Worm (Caenorhabditis elegans) whole organism, L3 larva: ENCODE data around the gene Y38H6C.18.

Experiments
- R02D3.7 ChIP-seq: fragments of 150-350 bp; optimal IDR thresholded peaks from 2 replicates; lab custom pipeline; 2014; ENCODE audit warnings: missing biosample characterization, missing genetic modification characterization
- aly-2 ChIP-seq: fragments of 150-350 bp; optimal IDR thresholded peaks from 2 replicates; lab custom pipeline; 2014; ENCODE audit warnings: missing biosample characterization, missing genetic modification characterization
- ceh-16 ChIP-seq: sonication (generic microtip); optimal IDR thresholded peaks from 2 replicates; lab custom pipeline; 2017; ENCODE audit warnings: missing biosample characterization, missing genetic modification characterization
- ceh-28 ChIP-seq: fragments of 150-350 bp; optimal IDR thresholded peaks from 2 replicates; lab custom pipeline; 2014; ENCODE audit warnings: missing biosample characterization, missing genetic modification reagents, missing genetic modification characterization
- ceh-82 ChIP-seq: fragments of 150-350 bp; optimal IDR thresholded peaks from 2 replicates; lab custom pipeline; 2014; ENCODE audit warnings: missing biosample characterization, missing genetic modification characterization
- ceh-9 ChIP-seq: sonication (generic microtip); optimal IDR thresholded peaks from 2 replicates; lab custom pipeline; 2018; ENCODE audit warnings: missing biosample characterization, missing genetic modification characterization
- daf-12 ChIP-seq: fragments of 150-350 bp; optimal IDR thresholded peaks from 2 replicates; lab custom pipeline; 2014; ENCODE audit warnings: missing biosample characterization, missing genetic modification reagents, missing genetic modification characterization
- egl-27 ChIP-seq: sonication (generic microtip); optimal IDR thresholded peaks from 4 replicates; lab custom pipeline; 2017; ENCODE audit warnings: missing biosample characterization, missing genetic modification reagents, missing genetic modification characterization
- egl-5 ChIP-seq: fragments of 150-350 bp; optimal IDR thresholded peaks from 2 replicates; lab custom pipeline; 2017; ENCODE audit warnings: missing biosample characterization, missing genetic modification reagents, missing genetic modification characterization, inconsistent platforms
- elt-1 ChIP-seq: fragments of 150-350 bp; optimal IDR thresholded peaks from 2 replicates; lab custom pipeline; 2014; ENCODE audit warnings: missing biosample characterization, missing genetic modification characterization
- elt-2 ChIP-seq: sonication (generic microtip); optimal IDR thresholded peaks from 2 replicates; lab custom pipeline; 2016; ENCODE audit warnings: missing genetic modification reagents, mild to moderate bottlenecking, missing genetic modification characterization, missing compliant biosample characterization
- elt-3 ChIP-seq, 3 experiments: fragments of 150-350 bp in 1 of 3; sonication (generic microtip) in 2 of 3; optimal IDR thresholded peaks; 2 replicates in 2 of 3; 4 replicates in 1 of 3; lab custom pipeline; 2014 to 2017; ENCODE audit warnings: missing biosample characterization in 3 of 3, missing genetic modification characterization in 3 of 3
- eor-1 ChIP-seq, 2 experiments: fragments of 150-350 bp; optimal IDR thresholded peaks; 2 replicates each; lab custom pipeline; 2014 to 2018; ENCODE audit warnings: missing biosample characterization in 2 of 2, missing genetic modification characterization in 2 of 2
- fkh-10 ChIP-seq: sonication (generic microtip); optimal IDR thresholded peaks from 2 replicates; lab custom pipeline; 2017; ENCODE audit warnings: missing biosample characterization, missing genetic modification reagents, missing genetic modification characterization
- fkh-2 ChIP-seq: fragments of 150-350 bp; optimal IDR thresholded peaks from 2 replicates; lab custom pipeline; 2014; ENCODE audit warnings: missing biosample characterization, missing genetic modification reagents, missing genetic modification characterization
- hmg-11 ChIP-seq: sonication (generic microtip); optimal IDR thresholded peaks from 2 replicates; lab custom pipeline; 2016; ENCODE audit warnings: missing genetic modification characterization, missing compliant biosample characterization
- lin-15B ChIP-seq: fragments of 150-350 bp; optimal IDR thresholded peaks from 2 replicates; lab custom pipeline; 2014; ENCODE audit warnings: missing biosample characterization, missing genetic modification characterization
- lin-39 ChIP-seq: fragments of 150-350 bp; optimal IDR thresholded peaks from 2 replicates; lab custom pipeline; 2018; ENCODE audit warnings: missing biosample characterization, missing genetic modification reagents, missing genetic modification characterization
- lsy-12 ChIP-seq: sonication (generic microtip); optimal IDR thresholded peaks from 2 replicates; lab custom pipeline; 2016; ENCODE audit warnings: mild to moderate bottlenecking, missing genetic modification characterization, missing compliant biosample characterization
- mdl-1 ChIP-seq: fragments of 150-350 bp; optimal IDR thresholded peaks from 2 replicates; lab custom pipeline; 2014; ENCODE audit warnings: missing biosample characterization, missing genetic modification characterization
- mml-1 ChIP-seq: fragments of 150-350 bp; sonication (generic microtip); optimal IDR thresholded peaks from 3 replicates; lab custom pipeline; 2014; ENCODE audit warnings: missing biosample characterization, missing genetic modification characterization
- nfya-1 ChIP-seq: sonication (generic microtip); optimal IDR thresholded peaks from 2 replicates; lab custom pipeline; 2017; ENCODE audit warnings: missing genetic modification characterization, mild to moderate bottlenecking, missing compliant biosample characterization, antibody characterized with exemption, moderate library complexity; ENCODE audit not compliant: insufficient read depth
- nhr-12 ChIP-seq: fragments of 150-350 bp; optimal IDR thresholded peaks from 2 replicates; lab custom pipeline; 2014; ENCODE audit warnings: missing biosample characterization, missing genetic modification characterization
- nhr-237 ChIP-seq: fragments of 150-350 bp; optimal IDR thresholded peaks from 2 replicates; lab custom pipeline; 2014; ENCODE audit warnings: missing biosample characterization, missing genetic modification characterization
- nhr-25 ChIP-seq: sonication (generic microtip); optimal IDR thresholded peaks from 2 replicates; lab custom pipeline; 2017; ENCODE audit warnings: missing biosample characterization, missing genetic modification characterization
- nhr-28 ChIP-seq: fragments of 150-350 bp; optimal IDR thresholded peaks from 2 replicates; lab custom pipeline; 2014; ENCODE audit warnings: missing biosample characterization, missing genetic modification characterization
- nhr-43 ChIP-seq: sonication (generic microtip); optimal IDR thresholded peaks from 2 replicates; lab custom pipeline; 2016; ENCODE audit warnings: mild to moderate bottlenecking, missing genetic modification characterization, missing compliant biosample characterization; ENCODE audit not compliant: poor library complexity, severe bottlenecking
- nhr-77 ChIP-seq: fragments of 150-350 bp; optimal IDR thresholded peaks from 2 replicates; lab custom pipeline; 2014; ENCODE audit warnings: missing biosample characterization, missing genetic modification characterization
- pha-4 ChIP-seq: fragments of 150-350 bp; optimal IDR thresholded peaks from 2 replicates; lab custom pipeline; 2014; ENCODE audit warnings: missing biosample characterization, missing genetic modification reagents, missing genetic modification characterization
- pqm-1 ChIP-seq: fragments of 150-350 bp; optimal IDR thresholded peaks from 2 replicates; lab custom pipeline; 2017; ENCODE audit warnings: missing biosample characterization, missing genetic modification characterization, inconsistent platforms
- sea-2 ChIP-seq: fragments of 150-350 bp; sonication (generic microtip); optimal IDR thresholded peaks from 4 replicates; lab custom pipeline; 2014; ENCODE audit warnings: missing biosample characterization, missing genetic modification reagents, missing genetic modification characterization
- skn-1 ChIP-seq: fragments of 150-350 bp; optimal IDR thresholded peaks from 2 replicates; lab custom pipeline; 2014; ENCODE audit warnings: missing biosample characterization, missing genetic modification characterization
- snpc-4 ChIP-seq: fragments of 150-350 bp; optimal IDR thresholded peaks from 2 replicates; lab custom pipeline; 2014; ENCODE audit warnings: missing biosample characterization, missing genetic modification characterization
- tbx-2 ChIP-seq: sonication (generic microtip); optimal IDR thresholded peaks from 2 replicates; lab custom pipeline; 2016; ENCODE audit warnings: mild to moderate bottlenecking, missing genetic modification characterization, missing compliant biosample characterization
- unc-39 ChIP-seq: sonication (generic microtip); optimal IDR thresholded peaks from 4 replicates; lab custom pipeline; 2017; ENCODE audit warnings: missing biosample characterization, missing genetic modification characterization
- ztf-11 ChIP-seq: fragments of 150-350 bp; optimal IDR thresholded peaks from 2 replicates; lab custom pipeline; 2014; ENCODE audit warnings: missing biosample characterization, missing genetic modification characterization

Y38H6C.18 gene

ce11 chrV:20544092-20544491, 2.9 kb downstream of the Y38H6C.18 start, which contains the start of gene slc-36.3:
TSS of gene slc-36.3 (minus strand) at chrV:20544192.
- TF ChIP-seq unc-39 (tag; lab: Kevin White, UChicago), result no peak
- no peak for TF ChIP-seq elt-2 (tag; lab: Kevin White, UChicago)
- TF ChIP-seq elt-1 (tag; lab: Kevin White, UChicago), result no peak
- no peak for TF ChIP-seq nhr-25
- TF ChIP-seq snpc-4, result no peak
- no peak for TF ChIP-seq ceh-28 (tag; lab: Kevin White, UChicago)
- no peak for TF ChIP-seq egl-27 (tag; lab: Kevin White, UChicago)
- no peak for TF ChIP-seq pqm-1 (tag; lab: Kevin White, UChicago)
- no peak for TF ChIP-seq tbx-2 (tag; lab: Kevin White, UChicago)
- no peak for TF ChIP-seq ceh-82
- no peak for TF ChIP-seq pha-4 (tag; lab: Kevin White, UChicago)
- TF ChIP-seq nhr-43 (tag; lab: Kevin White, UChicago), result no peak
- TF ChIP-seq daf-12, result no peak
- TF ChIP-seq egl-5 (tag; lab: Kevin White, UChicago), result no peak
- TF ChIP-seq lin-39 (tag; lab: Kevin White, UChicago), result no peak
- TF ChIP-seq nhr-77, result no peak
- no peak for TF ChIP-seq sea-2 (GFP tag; lab: Kevin White, UChicago)
- no peak for TF ChIP-seq nfya-1

ce11 chrV:20539055-20539454, 7.9 kb downstream of the Y38H6C.18 start, which contains the start of gene Y38H6C.16:
TSS of gene Y38H6C.16 (minus strand) at chrV:20539347.
- TF ChIP-seq pha-4 (tag; lab: Kevin White, UChicago) (no peak), nhr-25 (peak; percentile 49)

- TF ChIP-seq mdl-1 (tag; lab: Kevin White, UChicago) (no peak), lin-39 (tag; lab: Kevin White, UChicago) (no peak), pha-4 (tag; lab: Kevin White, UChicago) (no peak), ceh-16 (no peak), aly-2 (tag; lab: Kevin White, UChicago) (no peak), fkh-10 (no peak), nhr-77 (no peak), elt-3 (tag; optimal IDR thresholded peaks at IDR 0.05; lab: Kevin White, UChicago) (no peak), nhr-12 (no peak), nhr-43 (tag; lab: Kevin White, UChicago) (no peak), ceh-9 (tag; lab: Kevin White, UChicago) (no peak), ceh-28 (tag; lab: Kevin White, UChicago) (no peak), elt-1 (tag; lab: Kevin White, UChicago) (no peak)
Observed at ce11 chrV:20536208-20536607, 10.7 kb downstream of the Y38H6C.18 start, which contains the start of gene Y38H6C.15. TSS of gene Y38H6C.15 (minus strand) at chrV:20536308.

ce11 chrV:20534072-20534471, 12.9 kb downstream of the Y38H6C.18 start, which contains the start of gene famh-161:
TSS of gene famh-161 (minus strand) at chrV:20534172.
- TF ChIP-seq elt-3 (tag; optimal IDR thresholded peaks at IDR 0.05; lab: Kevin White, UChicago) (no peak), pha-4 (tag; lab: Kevin White, UChicago) (no peak)

ce11 chrV:20527493-20527892, 19.5 kb downstream of the Y38H6C.18 start, which contains the start of gene Y38H6C.13:
TSS of gene Y38H6C.13 (plus strand) at chrV:20527793.
- TF ChIP-seq ceh-9 (tag; lab: Kevin White, UChicago), result no peak
- no peak for TF ChIP-seq nhr-77
- no peak for TF ChIP-seq ceh-28 (tag; lab: Kevin White, UChicago)
- TF ChIP-seq elt-2 (tag; lab: Kevin White, UChicago), result no peak
- TF ChIP-seq R02D3.7 (tag; lab: Kevin White, UChicago), result no peak
- no peak for TF ChIP-seq ceh-16
- TF ChIP-seq pqm-1 (tag; lab: Kevin White, UChicago), result no peak
- no peak for TF ChIP-seq lin-15B (tag; lab: Kevin White, UChicago)
- no peak for TF ChIP-seq unc-39 (tag; lab: Kevin White, UChicago)
- no peak for TF ChIP-seq nhr-43 (tag; lab: Kevin White, UChicago)
- TF ChIP-seq, all 47 proteins: peak for 0

ce11 chrV:20525816-20526459, 21.0 kb downstream of the Y38H6C.18 start, which contains the start of the genes srh-166 and Y38H6C.24:
TSS of gene srh-166 (minus strand) at chrV:20525866.
TSS of gene Y38H6C.24 (plus strand) at chrV:20526435.
- TF ChIP-seq nhr-25 (no peak), skn-1 (tag; lab: Kevin White, UChicago) (peak; percentile 41), nhr-43 (tag; lab: Kevin White, UChicago) (no peak), mml-1 (no peak), sea-2 (GFP tag; lab: Kevin White, UChicago) (no peak), ztf-11 (tag; lab: Kevin White, UChicago) (no peak), lsy-12 (tag; lab: Kevin White, UChicago) (no peak), lin-39 (tag; lab: Kevin White, UChicago) (no peak), aly-2 (tag; lab: Kevin White, UChicago) (no peak), lin-15B (tag; lab: Kevin White, UChicago) (no peak), ceh-16 (no peak), pqm-1 (tag; lab: Kevin White, UChicago) (peak; percentile 89), elt-3 (tag; optimal IDR thresholded peaks at IDR 0.05; lab: Kevin White, UChicago) (no peak), egl-27 (tag; lab: Kevin White, UChicago) (no peak), hmg-11 (tag; lab: Kevin White, UChicago) (no peak), elt-2 (tag; lab: Kevin White, UChicago) (peak; percentile 82), nhr-28 (tag; lab: Kevin White, UChicago) (no peak), egl-5 (tag; lab: Kevin White, UChicago) (no peak), nfya-1 (no peak), fkh-10 (no peak), eor-1 (tag; optimal IDR thresholded peaks at IDR 0.05; lab: Kevin White, UChicago) (no peak), fkh-2 (tag; lab: Kevin White, UChicago) (no peak), elt-1 (tag; lab: Kevin White, UChicago) (no peak), nhr-237 (tag; lab: Kevin White, UChicago) (no peak), snpc-4 (no peak), ceh-9 (tag; lab: Kevin White, UChicago) (no peak), R02D3.7 (tag; lab: Kevin White, UChicago) (no peak)
